Worm (Caenorhabditis elegans) whole organism, L4/young adult: ENCODE results near the gene dis-3.

Experiments
- dao-5 ChIP-seq: sonication (generic microtip); optimal IDR thresholded peaks from 2 replicates; lab custom pipeline; 2016; ENCODE audit warnings: missing genotype, missing genetic modification characterization, moderate library complexity, missing compliant biosample characterization
- him-1 ChIP-seq: sonication (generic microtip); optimal IDR thresholded peaks from 2 replicates; lab custom pipeline; 2016; ENCODE audit warnings: missing genotype, missing genetic modification reagents, missing genetic modification characterization, missing compliant biosample characterization

DNA sequence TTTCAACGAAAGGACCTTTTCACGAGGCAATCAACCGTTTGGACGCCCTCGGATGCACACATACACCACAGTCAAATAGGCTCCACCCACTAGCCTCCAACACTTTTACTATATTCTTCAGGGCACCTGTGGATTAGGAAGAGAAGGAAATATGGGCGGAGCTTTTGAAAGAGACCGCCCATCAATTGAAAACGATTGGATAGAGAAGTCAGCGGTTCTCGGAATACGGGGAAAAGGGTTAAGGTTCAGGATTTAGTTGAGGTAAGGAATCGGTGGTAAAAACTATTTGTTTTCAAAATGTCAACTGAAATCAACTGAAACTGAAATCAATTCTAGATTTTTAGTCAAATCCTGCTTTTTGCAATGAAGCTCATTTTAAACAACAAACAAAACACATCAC, 13.4 kb downstream of the dis-3 start, which contains the start of gene egl-38:
- no peak for TF ChIP-seq him-1
- no peak for TF ChIP-seq dao-5
